Fruit fly (Drosophila melanogaster): ENCODE measurements around the gene alpha4GT1.

alpha4GT1 gene

dm6 chr2L:2999113-2999512, 23.8 kb downstream of the alpha4GT1 start, which contains the start of gene Ccdc85 (continued):
- TF ChIP-seq kay (GFP tag; optimal IDR thresholded peaks at IDR 0.05) = no peak
- TF ChIP-seq CoRest (tag; optimal IDR thresholded peaks at IDR 0.05) = no peak
- TF ChIP-seq Sox100B (GFP tag; optimal IDR thresholded peaks at IDR 0.05) = no peak
- TF ChIP-seq CG2678 (tag; optimal IDR thresholded peaks at IDR 0.05) = no peak
- no peak for TF ChIP-seq ham (GFP tag; IDR thresholded peaks at IDR 0.05)
- no peak for TF ChIP-seq jing (GFP tag; optimal IDR thresholded peaks at IDR 0.05)
- no peak for TF ChIP-seq CG7786 (GFP tag; optimal IDR thresholded peaks at IDR 0.05)
- TF ChIP-seq sqz (GFP tag; optimal IDR thresholded peaks at IDR 0.05) = no peak
- no peak for TF ChIP-seq HLH3B (GFP tag; IDR thresholded peaks at IDR 0.05)
- TF ChIP-seq CG6813 (GFP tag; optimal IDR thresholded peaks at IDR 0.05) = no peak
- no peak for TF ChIP-seq HHEX (GFP tag; optimal IDR thresholded peaks at IDR 0.05)
- TF ChIP-seq CG17328 (GFP tag; IDR thresholded peaks at IDR 0.05) = no peak
- no peak for TF ChIP-seq TFAM (GFP tag; optimal IDR thresholded peaks at IDR 0.05)
- TF ChIP-seq CG4617 (GFP tag; optimal IDR thresholded peaks at IDR 0.05; ENCODE audit: borderline replicate concordance) = no peak
- no peak for TF ChIP-seq CG6854 (GFP tag; optimal IDR thresholded peaks at IDR 0.05)
- no peak for TF ChIP-seq CG12155 (GFP tag; optimal IDR thresholded peaks at IDR 0.05)
- TF ChIP-seq gfzf (GFP tag; optimal IDR thresholded peaks at IDR 0.05) = peak; percentile 24
- TF ChIP-seq chinmo (GFP tag; IDR thresholded peaks at IDR 0.05; ENCODE audit: partially characterized antibody) = peak; percentile 98
- TF ChIP-seq Elba2 (GFP tag; optimal IDR thresholded peaks at IDR 0.05) = no peak

dm6 chr2L:2993702-2994101, 29.2 kb downstream of the alpha4GT1 start:
- no peak for TF ChIP-seq CG32772 (GFP tag; IDR thresholded peaks at IDR 0.05)
- 0 out of 3 replicates have a peak, but pooled peaks have one; percentile 21 for TF ChIP-seq CG11093 (GFP tag; IDR thresholded peaks at IDR 0.05)
- TF ChIP-seq toy (GFP tag; IDR thresholded peaks at IDR 0.05) = 0 out of 2 replicates have a peak, but pooled peaks have one; percentile 20
- no peak for TF ChIP-seq CG14667 (GFP tag; IDR thresholded peaks at IDR 0.05)
- TF ChIP-seq Med (GFP tag) = peak; percentile 44
- TF ChIP-seq CG8478 (optimal IDR thresholded peaks at IDR 0.05) = peak; percentile 82
- TF ChIP-seq Awh (GFP tag; IDR thresholded peaks at IDR 0.05) = peak; percentile 52; the same call in 1 of the 2 replicates
- TF ChIP-seq ssp (GFP tag; IDR thresholded peaks at IDR 0.05) = no peak
- peak; percentile 22; the same call in 1 of the 3 replicates for TF ChIP-seq Dbx (GFP tag; IDR thresholded peaks at IDR 0.05)
- no peak for TF ChIP-seq Bgb (GFP tag; IDR thresholded peaks at IDR 0.05; ENCODE audit: partially characterized antibody)
- 0 out of 3 replicates have a peak, but pooled peaks have one; percentile 15 for TF ChIP-seq CG7357 (GFP tag; IDR thresholded peaks at IDR 0.05)
- TF ChIP-seq Abd-B (GFP tag; optimal IDR thresholded peaks at IDR 0.05) = no peak
- TF ChIP-seq CG4854 (GFP tag; optimal IDR thresholded peaks at IDR 0.05) = no peak
- TF ChIP-seq CG4707 (GFP tag; optimal IDR thresholded peaks at IDR 0.05) = no peak
- no peak for TF ChIP-seq CG9215 (GFP tag; IDR thresholded peaks at IDR 0.05)

dm6 chr2L:2993236-2993635, 29.7 kb downstream of the alpha4GT1 start:
- TF ChIP-seq CG9215 (GFP tag; IDR thresholded peaks at IDR 0.05) (no peak), Atf6 (GFP tag; IDR thresholded peaks at IDR 0.05) (no peak), CG15269 (tag; optimal IDR thresholded peaks at IDR 0.05) (no peak), Asciz (GFP tag; optimal IDR thresholded peaks at IDR 0.05) (no peak), CG11247 (GFP tag; IDR thresholded peaks at IDR 0.05) (no peak), Trl (optimal IDR thresholded peaks at IDR 0.05) (peak in 1 of 2 experiments; percentile 24), Trl (GFP tag; optimal IDR thresholded peaks at IDR 0.05) (no peak), repo (GFP tag; optimal IDR thresholded peaks at IDR 0.05) (no peak), Gug (GFP tag; IDR thresholded peaks at IDR 0.05) (no peak), az2 (GFP tag; optimal IDR thresholded peaks at IDR 0.05) (no peak), CG4360 (GFP tag; IDR thresholded peaks at IDR 0.05) (peak; percentile 93), Nf-YC (tag; optimal IDR thresholded peaks at IDR 0.05) (no peak), ERR (GFP tag; optimal IDR thresholded peaks at IDR 0.05) (no peak), CG7987 (GFP tag; optimal IDR thresholded peaks at IDR 0.05) (no peak), CG3407 (GFP tag; optimal IDR thresholded peaks at IDR 0.05) (no peak), CG10431 (GFP tag; optimal IDR thresholded peaks at IDR 0.05) (no peak), pzg (GFP tag; optimal IDR thresholded peaks at IDR 0.05) (no peak), salm (tag; optimal IDR thresholded peaks at IDR 0.05) (no peak), dimm (GFP tag; IDR thresholded peaks at IDR 0.05) (no peak)

Measured in whole organism, embryonic.